Fruit fly (Drosophila melanogaster) whole organism, embryonic: Measurements from ENCODE around the gene pont.

ENCODE experiments used
- CG10274 ChIP-seq: fragments of 200-800 bp; sonication (Bioruptor generic); optimal IDR thresholded peaks from 3 replicates; lab custom pipeline; 2017; ENCODE audit warnings: missing biosample characterization, mild to moderate bottlenecking, missing genetic modification characterization
- CG10366 ChIP-seq: fragments of 200-800 bp; sonication (Bioruptor generic); IDR thresholded peaks from 2 replicates; pipeline ENCODE4 v1.3.6; 2022; ENCODE audit warnings: missing biosample characterization, missing genetic modification characterization
- CG10979 ChIP-seq: fragments of 200-800 bp; sonication (Bioruptor generic); optimal IDR thresholded peaks from 2 replicates; lab custom pipeline; 2018; ENCODE audit warnings: missing biosample characterization, mild to moderate bottlenecking, missing genetic modification characterization, moderate library complexity
- CG11696 ChIP-seq: fragments of 200-800 bp; sonication (Bioruptor generic); IDR thresholded peaks from 2 replicates; pipeline ENCODE4 v1.3.6; 2022; ENCODE audit warnings: missing biosample characterization, missing genetic modification characterization
- CG12942 ChIP-seq: fragments of 200-800 bp; sonication (Bioruptor generic); optimal IDR thresholded peaks from 3 replicates; lab custom pipeline; 2016; ENCODE audit warnings: missing biosample characterization, missing genetic modification characterization
- CG13123 ChIP-seq: fragments of 200-800 bp; sonication (Bioruptor generic); optimal IDR thresholded peaks from 2 replicates; lab custom pipeline; 2016; ENCODE audit warnings: missing biosample characterization, missing genetic modification characterization
- CG14710 ChIP-seq: fragments of 200-800 bp; sonication (Bioruptor generic); optimal IDR thresholded peaks from 3 replicates; lab custom pipeline; 2019; ENCODE audit warnings: missing biosample characterization, mild to moderate bottlenecking, missing genetic modification characterization, moderate library complexity
- CG15011 ChIP-seq: fragments of 200-800 bp; sonication (Bioruptor generic); optimal IDR thresholded peaks from 3 replicates; lab custom pipeline; 2018; ENCODE audit warnings: missing biosample characterization, mild to moderate bottlenecking, missing genetic modification characterization
- CG17186 ChIP-seq: fragments of 200-800 bp; sonication (Bioruptor generic); optimal IDR thresholded peaks from 3 replicates; lab custom pipeline; 2017; ENCODE audit warnings: missing biosample characterization, missing genetic modification reagents, missing genetic modification characterization
- CG17829 ChIP-seq: fragments of 200-800 bp; optimal IDR thresholded peaks from 2 replicates; lab custom pipeline; 2019; ENCODE audit warnings: missing biosample characterization, mild to moderate bottlenecking, missing genetic modification characterization, moderate library complexity
- CG30431 ChIP-seq: fragments of 200-800 bp; sonication (Bioruptor generic); optimal IDR thresholded peaks from 2 replicates; lab custom pipeline; 2017; ENCODE audit warnings: missing biosample characterization, missing genetic modification characterization
- CG3281 ChIP-seq: fragments of 200-800 bp; sonication (Bioruptor generic); optimal IDR thresholded peaks from 3 replicates; lab custom pipeline; 2017; ENCODE audit warnings: missing biosample characterization, mild to moderate bottlenecking, missing genetic modification characterization
- CG42726 ChIP-seq: fragments of 200-800 bp; sonication (Bioruptor generic); IDR thresholded peaks from 2 replicates; pipeline ENCODE4 v1.3.6; 2022; ENCODE audit warnings: missing biosample characterization, missing genetic modification characterization; ENCODE audit not compliant: partially characterized antibody
- CG4820 ChIP-seq: fragments of 200-800 bp; sonication (Bioruptor generic); optimal IDR thresholded peaks from 3 replicates; lab custom pipeline; 2016; ENCODE audit warnings: missing biosample characterization, missing genetic modification characterization
- CG5245 ChIP-seq: fragments of 200-800 bp; sonication (Bioruptor generic); optimal IDR thresholded peaks from 3 replicates; lab custom pipeline; 2016; ENCODE audit warnings: missing biosample characterization, missing genetic modification characterization
- CG7372 ChIP-seq: fragments of 200-800 bp; sonication (Bioruptor generic); IDR thresholded peaks from 2 replicates; pipeline ENCODE4 v1.3.6; 2022; ENCODE audit warnings: missing biosample characterization, missing genetic modification characterization
- CG7556 ChIP-seq: fragments of 200-800 bp; sonication (Bioruptor generic); optimal IDR thresholded peaks from 2 replicates; lab custom pipeline; 2017; ENCODE audit warnings: missing biosample characterization, mild to moderate bottlenecking, missing genetic modification characterization
- CG9932 ChIP-seq: fragments of 200-800 bp; sonication (Bioruptor generic); IDR thresholded peaks from 2 replicates; pipeline ENCODE4 v1.3.6; 2022; ENCODE audit warnings: missing biosample characterization, missing genetic modification characterization
- Dad ChIP-seq: fragments of 200-800 bp; sonication (Bioruptor generic); optimal IDR thresholded peaks from 3 replicates; lab custom pipeline; 2016; ENCODE audit warnings: missing biosample characterization, missing genetic modification characterization
- Dref ChIP-seq: fragments of 200-800 bp; sonication (Bioruptor generic); IDR thresholded peaks from 2 replicates; pipeline ENCODE4 v1.3.6; 2022; ENCODE audit warnings: missing biosample characterization, missing genetic modification characterization
- H15 ChIP-seq: fragments of 200-800 bp; sonication (Bioruptor generic); IDR thresholded peaks from 3 replicates; pipeline ENCODE4 v1.3.6; 2022; ENCODE audit warnings: missing biosample characterization, missing genetic modification characterization
- HLH54F ChIP-seq: fragments of 200-800 bp; sonication (Bioruptor generic); optimal IDR thresholded peaks from 3 replicates; lab custom pipeline; 2016; ENCODE audit warnings: missing biosample characterization, missing genetic modification characterization
- Hsf ChIP-seq: fragments of 200-800 bp; sonication (Bioruptor generic); optimal IDR thresholded peaks from 3 replicates; lab custom pipeline; 2016; ENCODE audit warnings: missing biosample characterization, missing genetic modification characterization
- Mad ChIP-seq: fragments of 200-800 bp; sonication (Bioruptor generic); optimal IDR thresholded peaks from 2 replicates; lab custom pipeline; 2016; ENCODE audit warnings: missing biosample characterization, missing genetic modification characterization
- NFAT ChIP-seq: fragments of 200-800 bp; sonication (Bioruptor generic); IDR thresholded peaks from 2 replicates; pipeline ENCODE4 v1.3.6; 2022; ENCODE audit warnings: missing biosample characterization, missing genetic modification characterization
- Neu2 ChIP-seq: fragments of 200-800 bp; sonication (Bioruptor generic); optimal IDR thresholded peaks from 3 replicates; lab custom pipeline; 2016; ENCODE audit warnings: missing biosample characterization, missing genetic modification characterization, borderline replicate concordance
- Nf-YB ChIP-seq: fragments of 200-800 bp; sonication (Bioruptor generic); optimal IDR thresholded peaks from 3 replicates; lab custom pipeline; 2019; ENCODE audit warnings: missing biosample characterization, mild to moderate bottlenecking, missing genetic modification characterization, moderate library complexity
- Oli ChIP-seq: fragments of 200-800 bp; sonication (Bioruptor generic); optimal IDR thresholded peaks from 2 replicates; lab custom pipeline; 2018; ENCODE audit warnings: missing biosample characterization, mild to moderate bottlenecking, missing genetic modification characterization, moderate library complexity
- Six4 ChIP-seq: fragments of 200-800 bp; sonication (Bioruptor generic); optimal IDR thresholded peaks from 2 replicates; lab custom pipeline; 2016; ENCODE audit warnings: missing biosample characterization, missing genetic modification characterization
- Stat92E ChIP-seq, 3 experiments: fragments of >200 bp in 2 of 3; fragments of 200-800 bp in 1 of 3; sonication (Bioruptor generic) in 1 of 3; optimal IDR thresholded peaks; 2 replicates each; lab custom pipeline; 2017 to 2019; ENCODE audit warnings: missing biosample characterization in 3 of 3, missing genetic modification characterization in 3 of 3, mild to moderate bottlenecking in 1 of 3, moderate library complexity in 1 of 3
- Xrp1 ChIP-seq: fragments of 200-800 bp; sonication (Bioruptor generic); IDR thresholded peaks from 2 replicates; pipeline ENCODE4 v1.3.6; 2022; ENCODE audit warnings: missing biosample characterization, missing genetic modification characterization
- amos ChIP-seq: fragments of 200-800 bp; sonication (Bioruptor generic); IDR thresholded peaks from 2 replicates; pipeline ENCODE4 v1.3.6; 2022; ENCODE audit warnings: missing biosample characterization, missing genetic modification characterization; ENCODE audit not compliant: partially characterized antibody
- aop ChIP-seq: fragments of 200-800 bp; sonication (Bioruptor generic); IDR thresholded peaks from 2 replicates; pipeline ENCODE4 v1.3.6; 2022; ENCODE audit warnings: missing biosample characterization, missing genetic modification characterization
- bcd ChIP-seq: fragments of 200-800 bp; sonication (Bioruptor generic); optimal IDR thresholded peaks from 2 replicates; lab custom pipeline; 2017; ENCODE audit warnings: missing biosample characterization, mild to moderate bottlenecking, missing genetic modification characterization
- btn ChIP-seq: fragments of 200-800 bp; sonication (Bioruptor generic); optimal IDR thresholded peaks from 2 replicates; lab custom pipeline; 2016; ENCODE audit warnings: missing biosample characterization, missing genetic modification characterization
- cas ChIP-seq: fragments of 200-800 bp; sonication (Bioruptor generic); IDR thresholded peaks from 2 replicates; pipeline ENCODE4 v1.3.6; 2022; ENCODE audit warnings: missing biosample characterization, missing genetic modification characterization
- cato ChIP-seq: fragments of 200-800 bp; sonication (Bioruptor generic); optimal IDR thresholded peaks from 2 replicates; lab custom pipeline; 2016; ENCODE audit warnings: missing biosample characterization, missing genetic modification characterization, borderline replicate concordance
- croc ChIP-seq: fragments of 200-800 bp; sonication (Bioruptor generic); conservative IDR thresholded peaks from 3 replicates; pipeline ENCODE4 v1.3.6; 2022; ENCODE audit warnings: missing biosample characterization, missing genetic modification characterization
- disco-r ChIP-seq: fragments of 200-800 bp; sonication (Bioruptor generic); optimal IDR thresholded peaks from 2 replicates; lab custom pipeline; 2016; ENCODE audit warnings: missing biosample characterization, missing genetic modification characterization
- dm ChIP-seq: fragments of 200-800 bp; sonication (Bioruptor generic); optimal IDR thresholded peaks from 3 replicates; lab custom pipeline; 2016; ENCODE audit warnings: missing biosample characterization, missing genetic modification characterization
- dmrt11E ChIP-seq: fragments of 200-800 bp; sonication (Bioruptor generic); optimal IDR thresholded peaks from 3 replicates; lab custom pipeline; 2018; ENCODE audit warnings: missing biosample characterization, mild to moderate bottlenecking, missing genetic modification characterization, moderate library complexity
- dmrt99B ChIP-seq: fragments of 200-800 bp; sonication (Bioruptor generic); optimal IDR thresholded peaks from 2 replicates; lab custom pipeline; 2018; ENCODE audit warnings: missing biosample characterization, mild to moderate bottlenecking, missing genetic modification characterization, moderate library complexity
- ftz-f1 ChIP-seq: fragments of 200-800 bp; sonication (Bioruptor generic); optimal IDR thresholded peaks from 2 replicates; lab custom pipeline; 2016; ENCODE audit warnings: missing biosample characterization, missing genetic modification characterization
- gcm2 ChIP-seq: fragments of 200-800 bp; sonication (Bioruptor generic); optimal IDR thresholded peaks from 2 replicates; lab custom pipeline; 2016; ENCODE audit warnings: missing biosample characterization, missing genetic modification characterization
- knrl ChIP-seq: fragments of 200-800 bp; sonication (Bioruptor generic); IDR thresholded peaks from 3 replicates; pipeline ENCODE4 v1.3.6; 2022; ENCODE audit warnings: missing biosample characterization, missing genetic modification characterization; ENCODE audit not compliant: partially characterized antibody
- oc ChIP-seq: fragments of 200-800 bp; sonication (Bioruptor generic); optimal IDR thresholded peaks from 2 replicates; lab custom pipeline; 2018; ENCODE audit warnings: missing biosample characterization, mild to moderate bottlenecking, missing genetic modification characterization, moderate library complexity
- p53 ChIP-seq: fragments of 200-800 bp; sonication (Bioruptor generic); optimal IDR thresholded peaks from 2 replicates; lab custom pipeline; 2016; ENCODE audit warnings: missing biosample characterization, missing genetic modification characterization
- pb ChIP-seq: fragments of 200-800 bp; sonication (Bioruptor generic); optimal IDR thresholded peaks from 3 replicates; lab custom pipeline; 2016; ENCODE audit warnings: missing biosample characterization, missing genetic modification characterization
- pros ChIP-seq: fragments of 200-800 bp; sonication (Bioruptor generic); optimal IDR thresholded peaks from 3 replicates; lab custom pipeline; 2019; ENCODE audit warnings: missing biosample characterization, mild to moderate bottlenecking, missing genetic modification characterization, moderate library complexity
- wek ChIP-seq: fragments of 200-800 bp; sonication (Bioruptor generic); optimal IDR thresholded peaks from 3 replicates; lab custom pipeline; 2018; ENCODE audit warnings: missing biosample characterization, mild to moderate bottlenecking, missing genetic modification characterization, moderate library complexity

pont gene

DNA sequence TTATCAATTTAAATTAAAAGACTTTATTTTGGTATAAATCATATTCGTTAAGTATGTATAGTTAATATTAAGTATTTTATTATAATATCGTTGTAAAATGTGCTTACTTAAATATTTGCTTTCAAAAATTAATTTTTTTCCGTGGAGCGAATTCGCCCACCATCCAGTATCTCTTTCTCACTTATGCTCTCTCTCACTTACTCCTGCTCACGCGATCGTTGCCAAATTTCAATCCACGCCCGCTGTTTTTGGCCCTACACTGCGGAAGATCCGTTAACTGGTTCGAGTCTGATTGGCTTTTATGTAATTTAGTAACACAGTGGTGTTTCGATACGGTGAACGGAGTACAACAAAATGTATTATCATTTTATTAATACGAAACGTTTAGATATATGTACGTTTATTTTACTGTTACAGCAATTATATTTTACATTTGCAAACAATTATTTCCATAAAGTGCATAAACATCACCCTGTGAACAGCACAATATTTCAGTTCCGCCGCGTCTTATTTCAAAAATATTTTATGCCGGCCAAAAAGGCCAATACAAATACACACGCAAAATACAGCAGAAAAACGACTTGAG, 3.7 kb downstream of the pont start (continued):
- no peak for TF ChIP-seq pros
- no peak for TF ChIP-seq CG13123
- TF ChIP-seq dmrt11E (tag; lab: Kevin White, UChicago) = no peak
- no peak for TF ChIP-seq Six4 (GFP tag; lab: Kevin White, UChicago)
- peak; percentile 18 for TF ChIP-seq Mad (GFP tag; lab: Kevin White, UChicago)
- peak; percentile 52; the same call in 1 of the 3 replicates for TF ChIP-seq H15 (GFP tag; lab: Robert Waterston, UW)
- no peak for TF ChIP-seq aop
- no peak for TF ChIP-seq CG10274
- TF ChIP-seq CG10979 (tag; lab: Kevin White, UChicago) = peak; percentile 6
- no peak for TF ChIP-seq Neu2 (GFP tag; lab: Kevin White, UChicago)
- no peak for TF ChIP-seq ftz-f1
- 0 out of 2 replicates have a peak, but pooled peaks have one; percentile 19 for TF ChIP-seq Dref (GFP tag; lab: Robert Waterston, UW)
- TF ChIP-seq CG7556 = peak; percentile 67
- TF ChIP-seq CG10366 (GFP tag; lab: Robert Waterston, UW) = peak; percentile 45
- no peak for TF ChIP-seq croc (GFP tag; lab: Robert Waterston, UW)
- TF ChIP-seq Xrp1 = peak; percentile 52
- TF ChIP-seq Dad (GFP tag; lab: Kevin White, UChicago) = no peak
- no peak for TF ChIP-seq CG14710
- peak; percentile 45 for TF ChIP-seq cato
- TF ChIP-seq pb (GFP tag; lab: Kevin White, UChicago) = no peak
- peak; percentile 47 for TF ChIP-seq CG15011 (GFP tag; lab: Kevin White, UChicago)
- peak; percentile 28 for TF ChIP-seq CG7372 (GFP tag; lab: Robert Waterston, UW)
- no peak for TF ChIP-seq Stat92E (GFP tag; optimal IDR thresholded peaks at IDR 0.05; lab: Kevin White, UChicago)
- no peak for TF ChIP-seq CG11696
- peak; percentile 18 for TF ChIP-seq Hsf
- TF ChIP-seq CG12942 (GFP tag; lab: Kevin White, UChicago) = peak; percentile 4
- no peak for TF ChIP-seq CG17829 (tag; lab: Kevin White, UChicago)
- TF ChIP-seq NFAT (GFP tag; lab: Robert Waterston, UW) = peak; percentile 62
- TF ChIP-seq oc (tag; lab: Kevin White, UChicago) = no peak
- no peak for TF ChIP-seq CG42726 (GFP tag; lab: Robert Waterston, UW)
- peak; percentile 47 for TF ChIP-seq Oli (tag; lab: Kevin White, UChicago)
- peak; percentile 52 for TF ChIP-seq dmrt99B (tag; lab: Kevin White, UChicago)
- no peak for TF ChIP-seq btn (GFP tag; lab: Kevin White, UChicago)
- TF ChIP-seq cas (GFP tag; lab: Robert Waterston, UW) = peak; percentile 56; the same call in 1 of the 2 replicates
- TF ChIP-seq knrl (GFP tag; lab: Robert Waterston, UW) = no peak
- TF ChIP-seq dm (GFP tag; lab: Kevin White, UChicago) = peak; percentile 17
- TF ChIP-seq CG3281 (GFP tag; lab: Kevin White, UChicago) = peak; percentile 72
- peak; percentile 24 for TF ChIP-seq HLH54F (GFP tag; lab: Kevin White, UChicago)
- TF ChIP-seq wek (GFP tag; lab: Kevin White, UChicago) = no peak
- no peak for TF ChIP-seq CG17186 (GFP tag; lab: Kevin White, UChicago)
- no peak for TF ChIP-seq CG5245 (GFP tag; lab: Kevin White, UChicago)
- no peak for TF ChIP-seq p53 (GFP tag; lab: Kevin White, UChicago)
- TF ChIP-seq gcm2 (GFP tag; lab: Kevin White, UChicago) = no peak
- TF ChIP-seq disco-r (GFP tag; lab: Kevin White, UChicago) = peak; percentile 35
- no peak for TF ChIP-seq Nf-YB (GFP tag; lab: Kevin White, UChicago)
- TF ChIP-seq CG4820 = no peak
- TF ChIP-seq CG30431 (GFP tag; lab: Kevin White, UChicago) = no peak
- peak; percentile 65 for TF ChIP-seq bcd (GFP tag; lab: Kevin White, UChicago)
- TF ChIP-seq amos (GFP tag; lab: Robert Waterston, UW) = no peak
- peak; percentile 82 for TF ChIP-seq CG9932 (GFP tag; lab: Robert Waterston, UW)
